Fruit fly (Drosophila melanogaster): Measurements from ENCODE around the gene CG43335.

- TF ChIP-seq insv (optimal IDR thresholded peaks at IDR 0.05), result no peak
- no peak for TF ChIP-seq psq (optimal IDR thresholded peaks at IDR 0.05)
- TF ChIP-seq h (optimal IDR thresholded peaks at IDR 0.05), result no peak
These were observed 20.1 kb downstream of the CG43335 start for dm6 chr3R:15655415-15655814.

Measured in Kc167 (cell line).